Fruit fly (Drosophila melanogaster): ENCODE data around the gene Mst84B.

Gene Mst84B

DNA sequence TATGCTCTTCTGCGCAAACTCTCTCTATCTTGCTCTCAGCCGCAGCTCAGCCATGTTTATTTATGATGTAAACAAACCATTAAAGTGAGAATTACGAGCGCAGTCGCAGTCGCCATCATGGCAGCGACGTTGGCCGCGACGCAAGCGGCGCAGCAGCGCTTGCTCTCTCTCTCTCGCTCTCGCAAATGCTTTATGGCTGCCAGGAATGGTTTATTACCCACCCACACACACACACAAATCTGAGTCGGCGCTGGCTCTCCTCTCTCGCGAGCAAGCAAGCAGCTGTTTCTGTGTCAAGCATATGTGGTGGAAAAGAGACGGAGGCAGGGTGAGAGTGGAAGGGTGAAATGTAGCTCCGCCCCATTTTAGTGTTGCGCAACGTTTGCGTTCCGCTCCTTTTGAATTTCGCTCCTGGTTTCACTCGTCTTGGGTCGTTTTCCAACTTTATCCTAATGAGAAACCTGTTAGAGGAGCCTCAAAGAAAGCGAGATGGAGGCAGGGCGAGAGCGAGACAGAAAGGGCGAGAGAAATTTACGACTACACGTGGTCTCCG lies 24.6 kb upstream of the Mst84B start (continued):
- no peak for TF ChIP-seq BEAF-32 (GFP tag; optimal IDR thresholded peaks at IDR 0.05)
- no peak for TF ChIP-seq eve (GFP tag; optimal IDR thresholded peaks at IDR 0.05)
- TF ChIP-seq fd64A (GFP tag; optimal IDR thresholded peaks at IDR 0.05) = no peak
- no peak for TF ChIP-seq Deaf1 (tag; optimal IDR thresholded peaks at IDR 0.05)
- TF ChIP-seq CG4730 (GFP tag; IDR thresholded peaks at IDR 0.05) = no peak
- TF ChIP-seq CG17361 (GFP tag; IDR thresholded peaks at IDR 0.05) = no peak
- no peak for TF ChIP-seq Aef1 (GFP tag; IDR thresholded peaks at IDR 0.05)
- no peak for TF ChIP-seq br (optimal IDR thresholded peaks at IDR 0.05)
- no peak for TF ChIP-seq Six4 (GFP tag; optimal IDR thresholded peaks at IDR 0.05)
- peak; percentile 34; the same call in 1 of the 3 replicates for TF ChIP-seq CG34422 (GFP tag; IDR thresholded peaks at IDR 0.05)
- no peak for TF ChIP-seq fd96Cb (tag; optimal IDR thresholded peaks at IDR 0.05)
- TF ChIP-seq Doc3 (GFP tag; IDR thresholded peaks at IDR 0.05; ENCODE audit: partially characterized antibody) = no peak
- no peak for TF ChIP-seq fd3F (GFP tag; optimal IDR thresholded peaks at IDR 0.05)
- TF ChIP-seq Dbx (GFP tag; IDR thresholded peaks at IDR 0.05) = no peak
- TF ChIP-seq zen2 (GFP tag; IDR thresholded peaks at IDR 0.05; ENCODE audit: partially characterized antibody) = peak; percentile 56; the same call in 1 of the 3 replicates
- TF ChIP-seq Fer2 (tag; optimal IDR thresholded peaks at IDR 0.05) = no peak
- TF ChIP-seq CG1233 (GFP tag; optimal IDR thresholded peaks at IDR 0.05) = no peak
- no peak for TF ChIP-seq dan (GFP tag; IDR thresholded peaks at IDR 0.05)
- no peak for TF ChIP-seq ERR (GFP tag; optimal IDR thresholded peaks at IDR 0.05)
- peak; percentile 27 for TF ChIP-seq slp2 (GFP tag; optimal IDR thresholded peaks at IDR 0.05)
- no peak for TF ChIP-seq sisA (GFP tag; IDR thresholded peaks at IDR 0.05)
- no peak for TF ChIP-seq Sin3A (optimal IDR thresholded peaks at IDR 0.05)
- peak; percentile 11 for TF ChIP-seq CG13775 (GFP tag; optimal IDR thresholded peaks at IDR 0.05)
- no peak for TF ChIP-seq usp (GFP tag; optimal IDR thresholded peaks at IDR 0.05)
- no peak for TF ChIP-seq CG30403 (GFP tag; optimal IDR thresholded peaks at IDR 0.05)
- TF ChIP-seq Hand (GFP tag; optimal IDR thresholded peaks at IDR 0.05) = no peak
- TF ChIP-seq CG10959 (GFP tag; IDR thresholded peaks at IDR 0.05) = no peak
- no peak for TF ChIP-seq bab2 (GFP tag; optimal IDR thresholded peaks at IDR 0.05)
- TF ChIP-seq PHDP (tag; optimal IDR thresholded peaks at IDR 0.05) = no peak
- peak; percentile 73 for TF ChIP-seq sens (GFP tag)
- peak; percentile 26 for TF ChIP-seq ATbp (GFP tag; optimal IDR thresholded peaks at IDR 0.05)
- peak; percentile 5 for TF ChIP-seq trem (tag; optimal IDR thresholded peaks at IDR 0.05)
- no peak for TF ChIP-seq bigmax (GFP tag; optimal IDR thresholded peaks at IDR 0.05)
- TF ChIP-seq Max (GFP tag; optimal IDR thresholded peaks at IDR 0.05) = no peak
- peak; percentile 93 for TF ChIP-seq CG15479 (GFP tag; optimal IDR thresholded peaks at IDR 0.05)
- no peak for TF ChIP-seq CG6765 (GFP tag; optimal IDR thresholded peaks at IDR 0.05)
- TF ChIP-seq HLH54F (GFP tag; optimal IDR thresholded peaks at IDR 0.05) = no peak
- peak; percentile 26; the same call in 1 of the 2 replicates for TF ChIP-seq stc (GFP tag; IDR thresholded peaks at IDR 0.05)
- no peak for TF ChIP-seq CG5245 (GFP tag; optimal IDR thresholded peaks at IDR 0.05)
- peak; percentile 89 for TF ChIP-seq kah (GFP tag; optimal IDR thresholded peaks at IDR 0.05)
- TF ChIP-seq CG2199 (GFP tag; IDR thresholded peaks at IDR 0.05) = no peak
- TF ChIP-seq CG16815 (GFP tag; optimal IDR thresholded peaks at IDR 0.05) = no peak
- no peak for TF ChIP-seq H2.0 (GFP tag; IDR thresholded peaks at IDR 0.05)
- no peak for TF ChIP-seq CG12942 (GFP tag; optimal IDR thresholded peaks at IDR 0.05)
- no peak for TF ChIP-seq CG31441 (GFP tag; IDR thresholded peaks at IDR 0.05)
- TF ChIP-seq hbn (GFP tag; IDR thresholded peaks at IDR 0.05; ENCODE audit: partially characterized antibody) = no peak
- no peak for TF ChIP-seq CG3995 (GFP tag; optimal IDR thresholded peaks at IDR 0.05)
- no peak for TF ChIP-seq emc (GFP tag; optimal IDR thresholded peaks at IDR 0.05)
- TF ChIP-seq Tbp (GFP tag; optimal IDR thresholded peaks at IDR 0.05) = no peak
- no peak for TF ChIP-seq ems (GFP tag; optimal IDR thresholded peaks at IDR 0.05)
- TF ChIP-seq Antp (GFP tag; optimal IDR thresholded peaks at IDR 0.05) = peak; percentile 40
- peak; percentile 72 for TF ChIP-seq CG17829 (tag; optimal IDR thresholded peaks at IDR 0.05)

Measured in whole organism, embryonic.